Worm (Caenorhabditis elegans) whole organism, mixed stage, embryonic: ENCODE measurements around the gene F13E9.12.

Experiments used
- snpc-4 ChIP-seq: fragments of 150-350 bp; optimal IDR thresholded peaks from 2 replicates; lab custom pipeline; 2014; ENCODE audit warnings: missing biosample characterization, missing genetic modification characterization
- zip-8 ChIP-seq: fragments of 150-350 bp; optimal IDR thresholded peaks from 2 replicates; lab custom pipeline; 2014; ENCODE audit warnings: missing biosample characterization, missing genetic modification characterization

ce11 chrIV:10904282-10904681 lies 29.9 kb upstream of the F13E9.12 start, which contains the start of gene ZK596.3:
- TF ChIP-seq zip-8, result no peak
- TF ChIP-seq snpc-4 (tag; lab: Kevin White, UChicago), result no peak
